Worm (Caenorhabditis elegans) whole organism, L4 larva: Measurements from ENCODE around the gene daf-12.

Experiments
- T20F7.1 ChIP-seq: fragments of 200-800 bp; sonication (Bioruptor generic); optimal IDR thresholded peaks from 2 replicates; lab custom pipeline; 2018; ENCODE audit warnings: mild to moderate bottlenecking, missing genetic modification characterization, missing compliant biosample characterization
- fkh-10 ChIP-seq: fragments of 150-350 bp; optimal IDR thresholded peaks from 2 replicates; lab custom pipeline; 2014; ENCODE audit warnings: missing biosample characterization, missing genetic modification reagents, missing genetic modification characterization
- lin-15B ChIP-seq: fragments of 150-350 bp; sonication (generic microtip); optimal IDR thresholded peaks from 3 replicates; lab custom pipeline; 2014; ENCODE audit warnings: missing biosample characterization, missing genetic modification characterization
- nhr-237 ChIP-seq: sonication (generic microtip); optimal IDR thresholded peaks from 2 replicates; lab custom pipeline; 2017; ENCODE audit warnings: missing biosample characterization, missing genetic modification characterization
- zag-1 ChIP-seq: fragments of 150-350 bp; optimal IDR thresholded peaks from 2 replicates; lab custom pipeline; 2014; ENCODE audit warnings: missing biosample characterization, missing genetic modification characterization
- zfp-2 ChIP-seq: sonication (generic microtip); optimal IDR thresholded peaks from 2 replicates; lab custom pipeline; 2016; ENCODE audit warnings: mild to moderate bottlenecking, missing genetic modification characterization, missing compliant biosample characterization

DNA sequence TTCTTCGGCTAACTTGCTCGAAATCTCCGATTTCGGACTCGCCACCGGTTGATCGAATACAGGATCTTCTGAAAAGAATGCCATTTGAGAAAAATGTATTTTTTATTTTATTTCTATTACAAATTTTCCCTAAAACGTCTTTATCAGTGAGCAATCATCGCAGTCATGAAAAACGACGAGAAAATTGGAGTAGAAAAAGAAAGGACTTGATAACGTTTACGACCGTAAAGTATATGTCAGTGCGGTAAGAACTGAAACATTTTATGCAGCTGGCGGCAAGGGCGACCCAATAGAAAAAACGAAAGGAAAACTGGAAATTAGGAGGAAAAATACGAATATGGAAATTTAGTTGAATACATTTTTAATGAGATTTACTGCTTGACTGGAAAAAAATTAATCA, 17.9 kb upstream of the daf-12 start:
- no peak for TF ChIP-seq fkh-10
- TF ChIP-seq zfp-2 (tag; lab: Kevin White, UChicago): no peak
- no peak for TF ChIP-seq lin-15B (tag; lab: Kevin White, UChicago)
- no peak for TF ChIP-seq T20F7.1 (GFP tag; lab: Kevin White, UChicago)
- TF ChIP-seq zag-1 (tag; lab: Kevin White, UChicago): no peak
- no peak for TF ChIP-seq nhr-237 (tag; lab: Kevin White, UChicago)
